Fruit fly (Drosophila melanogaster) whole organism, embryonic: ENCODE data around the gene CG10747.

Source experiments
- Adf1 ChIP-seq: fragments of 200-800 bp; sonication (Bioruptor generic); IDR thresholded peaks from 2 replicates; pipeline ENCODE4 v1.3.6; 2022; ENCODE audit warnings: missing biosample characterization, missing genetic modification characterization
- Atf-2 ChIP-seq: fragments of 200-800 bp; sonication (Bioruptor generic); optimal IDR thresholded peaks from 2 replicates; lab custom pipeline; 2016; ENCODE audit warnings: missing biosample characterization, missing genetic modification characterization
- Awh ChIP-seq: fragments of 200-800 bp; sonication (Bioruptor generic); IDR thresholded peaks from 2 replicates; pipeline ENCODE4, ENCODE4 v1.3.6; 2022; ENCODE audit warnings: missing biosample characterization, missing genetic modification characterization
- C15 ChIP-seq: fragments of 200-800 bp; sonication (Bioruptor generic); IDR thresholded peaks from 3 replicates; pipeline ENCODE4 v1.3.6; 2022; ENCODE audit warnings: missing biosample characterization, missing genetic modification characterization
- CG1024 ChIP-seq: fragments of 200-800 bp; sonication (Bioruptor generic); IDR thresholded peaks from 2 replicates; pipeline ENCODE4 v1.3.6; 2022; ENCODE audit warnings: missing biosample characterization, missing genetic modification characterization
- CG10462 ChIP-seq: fragments of 200-800 bp; sonication (Bioruptor generic); optimal IDR thresholded peaks from 2 replicates; lab custom pipeline; 2016; ENCODE audit warnings: missing biosample characterization, missing genetic modification characterization
- CG11504 ChIP-seq: fragments of 200-800 bp; sonication (Bioruptor generic); optimal IDR thresholded peaks from 3 replicates; lab custom pipeline; 2019; ENCODE audit warnings: missing biosample characterization, mild to moderate bottlenecking, missing genetic modification characterization, moderate library complexity
- CG12744 ChIP-seq: fragments of 200-800 bp; sonication (Bioruptor generic); optimal IDR thresholded peaks from 2 replicates; lab custom pipeline; 2016; ENCODE audit warnings: missing biosample characterization, missing genetic modification characterization
- CG13123 ChIP-seq: fragments of 200-800 bp; sonication (Bioruptor generic); optimal IDR thresholded peaks from 2 replicates; lab custom pipeline; 2016; ENCODE audit warnings: missing biosample characterization, missing genetic modification characterization
- CG13296 ChIP-seq: fragments of 200-800 bp; sonication (Bioruptor generic); optimal IDR thresholded peaks from 3 replicates; lab custom pipeline; 2018; ENCODE audit warnings: missing biosample characterization, mild to moderate bottlenecking, missing genetic modification characterization
- CG15601 ChIP-seq: fragments of 200-800 bp; sonication (Bioruptor generic); optimal IDR thresholded peaks from 3 replicates; lab custom pipeline; 2019; ENCODE audit warnings: missing biosample characterization, mild to moderate bottlenecking, missing genetic modification characterization, moderate library complexity
- CG15696 ChIP-seq: fragments of 200-800 bp; sonication (Bioruptor generic); optimal IDR thresholded peaks from 2 replicates; lab custom pipeline; 2019; ENCODE audit warnings: missing biosample characterization, mild to moderate bottlenecking, missing genetic modification characterization, moderate library complexity
- CG18011 ChIP-seq: fragments of 200-800 bp; sonication (Bioruptor generic); optimal IDR thresholded peaks from 2 replicates; lab custom pipeline; 2017; ENCODE audit warnings: missing biosample characterization, missing genetic modification characterization, mild to moderate bottlenecking, moderate library complexity, missing genotype
- CG34376 ChIP-seq: fragments of 200-800 bp; sonication (Bioruptor generic); optimal IDR thresholded peaks from 2 replicates; lab custom pipeline; 2018; ENCODE audit warnings: missing biosample characterization, mild to moderate bottlenecking, missing genetic modification characterization
- CG4282 ChIP-seq: fragments of 200-800 bp; sonication (Bioruptor generic); optimal IDR thresholded peaks from 2 replicates; lab custom pipeline; 2016; ENCODE audit warnings: missing biosample characterization, missing genetic modification characterization
- CG4328 ChIP-seq: fragments of 200-800 bp; sonication (Bioruptor generic); optimal IDR thresholded peaks from 3 replicates; lab custom pipeline; 2017; ENCODE audit warnings: missing biosample characterization, missing genetic modification reagents, missing genetic modification characterization
- CG4424 ChIP-seq: fragments of 200-800 bp; sonication (Bioruptor generic); optimal IDR thresholded peaks from 3 replicates; lab custom pipeline; 2016; ENCODE audit warnings: missing biosample characterization, missing genetic modification characterization
- CG5953 ChIP-seq: fragments of 200-800 bp; sonication (Bioruptor generic); IDR thresholded peaks from 2 replicates; pipeline ENCODE4 v1.3.6; 2022; ENCODE audit warnings: missing biosample characterization, missing genetic modification characterization
- CG6254 ChIP-seq: fragments of 200-800 bp; sonication (Bioruptor generic); optimal IDR thresholded peaks from 3 replicates; lab custom pipeline; 2017; ENCODE audit warnings: mild to moderate bottlenecking, missing biosample characterization, missing genetic modification reagents, missing genetic modification characterization
- CG7556 ChIP-seq: fragments of 200-800 bp; sonication (Bioruptor generic); optimal IDR thresholded peaks from 2 replicates; lab custom pipeline; 2017; ENCODE audit warnings: missing biosample characterization, mild to moderate bottlenecking, missing genetic modification characterization
- CG8388 ChIP-seq: fragments of 200-800 bp; sonication (Bioruptor generic); optimal IDR thresholded peaks from 2 replicates; lab custom pipeline; 2019; ENCODE audit warnings: missing biosample characterization, mild to moderate bottlenecking, missing genetic modification characterization, moderate library complexity
- CG8478 ChIP-seq: fragments of >200 bp; optimal IDR thresholded peaks from 2 replicates; lab custom pipeline; 2018
- D ChIP-seq, 2 experiments: fragments of 200-800 bp in 1 of 2; fragments of >200 bp in 1 of 2; sonication (Bioruptor generic) in 1 of 2; optimal IDR thresholded peaks; 2 replicates in 1 of 2; 3 replicates in 1 of 2; lab custom pipeline; 2017; ENCODE audit warnings: mild to moderate bottlenecking in 1 of 2, missing biosample characterization in 1 of 2, missing genetic modification characterization in 1 of 2, missing genetic modification reagents in 1 of 2
- Hr39 ChIP-seq: fragments of >200 bp; optimal IDR thresholded peaks from 2 replicates; lab custom pipeline; 2017
- Hr51 ChIP-seq, 2 experiments: fragments of 200-800 bp; sonication (Bioruptor generic); optimal IDR thresholded peaks; 2 replicates in 1 of 2; 3 replicates in 1 of 2; lab custom pipeline; 2016 to 2018; ENCODE audit warnings: missing biosample characterization in 2 of 2, missing genetic modification characterization in 2 of 2, mild to moderate bottlenecking in 1 of 2, moderate library complexity in 1 of 2
- MBD-R2 ChIP-seq: fragments of 200-800 bp; sonication (Bioruptor generic); IDR thresholded peaks from 2 replicates; pipeline ENCODE4 v1.3.6; 2022; ENCODE audit warnings: missing biosample characterization, missing genetic modification characterization
- Mrtf ChIP-seq: fragments of 200-800 bp; sonication (Bioruptor generic); IDR thresholded peaks from 3 replicates; pipeline ENCODE4 v1.3.6; 2022; ENCODE audit warnings: missing biosample characterization, missing genetic modification characterization
- Pdp1 ChIP-seq, 2 experiments: fragments of 200-800 bp; sonication (Bioruptor generic); optimal IDR thresholded peaks; 3 replicates each; lab custom pipeline; 2016; ENCODE audit warnings: missing biosample characterization in 2 of 2, missing genetic modification characterization in 2 of 2, mild to moderate bottlenecking in 1 of 2, moderate library complexity in 1 of 2
- Spps ChIP-seq: fragments of 200-800 bp; sonication (Bioruptor generic); optimal IDR thresholded peaks from 2 replicates; lab custom pipeline; 2018; ENCODE audit warnings: missing biosample characterization, mild to moderate bottlenecking, missing genetic modification characterization
- corto ChIP-seq: fragments of 200-800 bp; sonication (Bioruptor generic); optimal IDR thresholded peaks from 2 replicates; lab custom pipeline; 2016; ENCODE audit warnings: missing biosample characterization, mild to moderate bottlenecking, missing genetic modification characterization, moderate library complexity
- crc ChIP-seq: fragments of 200-800 bp; sonication (Bioruptor generic); optimal IDR thresholded peaks from 2 replicates; lab custom pipeline; 2016; ENCODE audit warnings: missing biosample characterization, missing genetic modification characterization
- eve ChIP-seq, 2 experiments: fragments of >200 bp; optimal IDR thresholded peaks; 2 replicates each; lab custom pipeline; 2017; ENCODE audit warnings: missing biosample characterization in 2 of 2, missing genetic modification characterization in 2 of 2
- grn ChIP-seq: fragments of 200-800 bp; sonication (Bioruptor generic); optimal IDR thresholded peaks from 3 replicates; lab custom pipeline; 2017; ENCODE audit warnings: missing biosample characterization, missing genetic modification characterization
- ken ChIP-seq: fragments of 200-800 bp; sonication (Bioruptor generic); IDR thresholded peaks from 3 replicates; pipeline ENCODE4 v1.3.6; 2022; ENCODE audit warnings: missing biosample characterization, missing genetic modification characterization
- lab ChIP-seq: fragments of 200-800 bp; sonication (Bioruptor generic); optimal IDR thresholded peaks from 3 replicates; lab custom pipeline; 2017; ENCODE audit warnings: missing biosample characterization, missing genetic modification characterization, mild to moderate bottlenecking, moderate library complexity, missing genetic modification reagents
- lilli ChIP-seq: fragments of 200-800 bp; sonication (Bioruptor generic); optimal IDR thresholded peaks from 3 replicates; lab custom pipeline; 2016; ENCODE audit warnings: missing biosample characterization, missing genetic modification characterization
- lmd ChIP-seq: fragments of 200-800 bp; sonication (Bioruptor generic); IDR thresholded peaks from 2 replicates; pipeline ENCODE4 v1.3.6; 2022; ENCODE audit warnings: missing biosample characterization, missing genetic modification characterization
- luna ChIP-seq: fragments of 200-800 bp; sonication (Bioruptor generic); optimal IDR thresholded peaks from 2 replicates; lab custom pipeline; 2016; ENCODE audit warnings: missing biosample characterization, missing genetic modification characterization
- mam ChIP-seq: fragments of 200-800 bp; sonication (Bioruptor generic); optimal IDR thresholded peaks from 3 replicates; lab custom pipeline; 2016; ENCODE audit warnings: missing biosample characterization, missing genetic modification characterization
- nmo ChIP-seq: fragments of 200-800 bp; sonication (Bioruptor generic); optimal IDR thresholded peaks from 2 replicates; lab custom pipeline; 2018; ENCODE audit warnings: missing biosample characterization, mild to moderate bottlenecking, missing genetic modification characterization, moderate library complexity
- odd ChIP-seq: fragments of 200-800 bp; sonication (Bioruptor generic); optimal IDR thresholded peaks from 2 replicates; lab custom pipeline; 2017; ENCODE audit warnings: missing biosample characterization, mild to moderate bottlenecking, missing genetic modification characterization
- pros ChIP-seq: fragments of 200-800 bp; sonication (Bioruptor generic); optimal IDR thresholded peaks from 3 replicates; lab custom pipeline; 2019; ENCODE audit warnings: missing biosample characterization, mild to moderate bottlenecking, missing genetic modification characterization, moderate library complexity
- ranshi ChIP-seq: fragments of 200-800 bp; sonication (Bioruptor generic); IDR thresholded peaks from 2 replicates; pipeline ENCODE4 v1.3.6; 2022; ENCODE audit warnings: missing biosample characterization, missing genetic modification characterization
- salm ChIP-seq: fragments of 200-800 bp; sonication (Bioruptor generic); optimal IDR thresholded peaks from 2 replicates; lab custom pipeline; 2018; ENCODE audit warnings: missing biosample characterization, mild to moderate bottlenecking, missing genetic modification characterization
- schlank ChIP-seq: fragments of 200-800 bp; sonication (Bioruptor generic); optimal IDR thresholded peaks from 2 replicates; lab custom pipeline; 2018; ENCODE audit warnings: missing biosample characterization, mild to moderate bottlenecking, missing genetic modification characterization
- sima ChIP-seq: fragments of 200-800 bp; sonication (Bioruptor generic); optimal IDR thresholded peaks from 2 replicates; lab custom pipeline; 2016; ENCODE audit warnings: missing biosample characterization, missing genetic modification characterization
- tap ChIP-seq: fragments of 200-800 bp; optimal IDR thresholded peaks from 3 replicates; lab custom pipeline; 2019; ENCODE audit warnings: missing biosample characterization, mild to moderate bottlenecking, missing genetic modification characterization, moderate library complexity
- trh ChIP-seq: fragments of 200-800 bp; sonication (Bioruptor generic); optimal IDR thresholded peaks from 2 replicates; lab custom pipeline; 2016; ENCODE audit warnings: missing biosample characterization, missing genetic modification characterization

CG10747 gene

dm6 chr2L:20077423-20078401 lies 13.4 kb downstream of the CG10747 start (continued):
- no peak for TF ChIP-seq Atf-2 (GFP tag; lab: Kevin White, UChicago)
- TF ChIP-seq ken (GFP tag; lab: Robert Waterston, UW) = no peak
- TF ChIP-seq odd (GFP tag; lab: Kevin White, UChicago) = peak; percentile 27
- no peak for TF ChIP-seq lilli (GFP tag; lab: Kevin White, UChicago)
- no peak for TF ChIP-seq CG13123 (GFP tag; lab: Kevin White, UChicago)
- TF ChIP-seq CG8388 (GFP tag; lab: Kevin White, UChicago) = no peak
- peak; percentile 95 for TF ChIP-seq grn (GFP tag; lab: Kevin White, UChicago)
- peak; percentile 23 for TF ChIP-seq pros (GFP tag; lab: Kevin White, UChicago)
- TF ChIP-seq CG8478 (lab: Kevin White, UChicago) = no peak
- peak; percentile 42 for TF ChIP-seq lab
- TF ChIP-seq CG13296 (GFP tag; lab: Kevin White, UChicago) = peak; percentile 50
- TF ChIP-seq CG15601 (tag; lab: Kevin White, UChicago) = peak; percentile 39
- TF ChIP-seq CG1024 = no peak
- no peak for TF ChIP-seq nmo (GFP tag; lab: Kevin White, UChicago)
- no peak for TF ChIP-seq luna (GFP tag; lab: Kevin White, UChicago)
- no peak for TF ChIP-seq Spps (tag; lab: Kevin White, UChicago)
- peak; percentile 16 for TF ChIP-seq salm (tag; lab: Kevin White, UChicago)
- no peak for TF ChIP-seq mam
- TF ChIP-seq CG15696 (tag; lab: Kevin White, UChicago) = no peak
- no peak for TF ChIP-seq lmd (GFP tag; lab: Robert Waterston, UW)
- no peak for TF ChIP-seq D (optimal IDR thresholded peaks at IDR 0.05; lab: Kevin White, UChicago)
- TF ChIP-seq D (GFP tag; optimal IDR thresholded peaks at IDR 0.05; lab: Kevin White, UChicago) = no peak
- no peak for TF ChIP-seq C15
- no peak for TF ChIP-seq CG10462 (GFP tag; lab: Kevin White, UChicago)
- no peak for TF ChIP-seq Hr51 (GFP tag; optimal IDR thresholded peaks at IDR 0.05; lab: Kevin White, UChicago)
- peak; percentile 74 for TF ChIP-seq CG34376 (GFP tag; lab: Kevin White, UChicago)
- TF ChIP-seq CG4328 (GFP tag; lab: Kevin White, UChicago) = peak; percentile 25
- TF ChIP-seq CG12744 (GFP tag; lab: Kevin White, UChicago) = no peak
- TF ChIP-seq Pdp1 (GFP tag; optimal IDR thresholded peaks at IDR 0.05; lab: Kevin White, UChicago) = no peak

DNA sequence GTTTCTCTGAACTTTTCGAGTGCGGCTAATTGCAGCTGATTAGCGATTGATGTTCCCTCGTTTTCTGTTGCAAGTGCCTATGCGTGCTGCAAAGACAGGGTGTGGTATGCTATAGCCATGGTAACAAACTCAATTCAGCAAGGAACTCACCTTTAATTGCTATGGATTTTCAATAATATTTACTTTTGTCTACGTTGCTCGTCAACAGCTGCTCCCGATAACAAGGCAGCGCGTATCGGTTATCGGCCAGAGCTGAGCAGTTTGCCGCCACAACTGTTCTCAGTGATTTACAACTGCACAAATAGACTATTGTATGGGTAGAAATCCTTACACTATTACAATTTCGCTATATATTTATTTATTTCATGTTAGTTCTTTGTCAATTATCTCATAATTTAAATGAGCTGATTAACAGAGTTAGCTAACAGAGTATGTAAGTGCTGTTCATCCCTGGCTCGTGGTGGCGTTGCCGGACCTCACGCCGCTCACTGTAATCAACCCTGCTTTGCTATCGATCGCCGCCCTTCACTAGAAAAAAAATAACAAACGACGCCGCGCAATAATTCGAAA lies 15.8 kb downstream of the CG10747 start, which contains the start of the genes pr and neb:
Gene pr (minus strand): TSS at position 225 of the 570 bp plus-strand sequence.
Gene neb (plus strand): TSS at position 524 of the 570 bp plus-strand sequence.
- TF ChIP-seq ranshi (GFP tag; lab: Robert Waterston, UW) = peak; percentile 75
- TF ChIP-seq sima = no peak
- TF ChIP-seq MBD-R2 = peak; percentile 74
- no peak for TF ChIP-seq Awh (GFP tag; lab: Robert Waterston, UW)
- TF ChIP-seq Adf1 (GFP tag; lab: Robert Waterston, UW) = peak; percentile 46; the same call in 1 of the 2 replicates
- TF ChIP-seq CG6254 = peak; percentile 33
- TF ChIP-seq eve (GFP tag; optimal IDR thresholded peaks at IDR 0.05; lab: Kevin White, UChicago) = peak in 1 of 2 experiments; percentile 2
- no peak for TF ChIP-seq tap (tag; lab: Kevin White, UChicago)
- peak; percentile 78 for TF ChIP-seq CG11504 (tag; lab: Kevin White, UChicago)
- peak; percentile 58; the same call in 1 of the 2 replicates for TF ChIP-seq CG5953
- TF ChIP-seq corto (GFP tag; lab: Kevin White, UChicago) = no peak
- no peak for TF ChIP-seq crc
- 0 out of 3 replicates have a peak, but pooled peaks have one; percentile 56 for TF ChIP-seq Mrtf
- peak; percentile 27 for TF ChIP-seq trh (GFP tag; lab: Kevin White, UChicago)
- TF ChIP-seq CG4282 (GFP tag; lab: Kevin White, UChicago) = no peak
- TF ChIP-seq CG4424 (GFP tag; lab: Kevin White, UChicago) = no peak
- TF ChIP-seq Hr39 = no peak
- peak; percentile 61 for TF ChIP-seq CG7556
- no peak for TF ChIP-seq schlank (tag; lab: Kevin White, UChicago)
- TF ChIP-seq CG18011 (GFP tag; lab: Kevin White, UChicago) = peak; percentile 40
